Fruit fly (Drosophila melanogaster) Kc167 (cell line): Measurements from ENCODE around the gene CG13314.

Source experiments
- Myc ChIP-seq: fragments of >200 bp; optimal IDR thresholded peaks from 2 replicates; lab custom pipeline; 2017; ENCODE audit warnings: missing external identifiers
- Sin3A ChIP-seq: fragments of >200 bp; optimal IDR thresholded peaks from 2 replicates; lab custom pipeline; 2018; ENCODE audit warnings: missing external identifiers
- h ChIP-seq: fragments of >200 bp; optimal IDR thresholded peaks from 3 replicates; lab custom pipeline; 2018; ENCODE audit warnings: missing external identifiers
- insv ChIP-seq: fragments of >200 bp; optimal IDR thresholded peaks from 3 replicates; lab custom pipeline; 2018; ENCODE audit warnings: missing external identifiers
- psq ChIP-seq: fragments of >200 bp; optimal IDR thresholded peaks from 2 replicates; lab custom pipeline; 2017; ENCODE audit warnings: missing external identifiers
- ttk ChIP-seq: sonication (Bioruptor generic); optimal IDR thresholded peaks from 2 replicates; lab custom pipeline; 2017; ENCODE audit warnings: missing external identifiers

CG13314 gene

dm6 chr3L:9029183-9029789 lies 47.7 kb downstream of the CG13314 start:
- TF ChIP-seq Myc (lab: Kevin White, UChicago) (no peak), psq (lab: Kevin White, UChicago) (no peak), ttk (lab: Kevin White, UChicago) (no peak), h (lab: Kevin White, UChicago) (no peak), insv (lab: Kevin White, UChicago) (no peak), Sin3A (no peak)
